Worm (Caenorhabditis elegans) whole organism, L4/young adult: ENCODE results near the gene sqv-8.

Experiments
- W03F9.2 ChIP-seq: fragments of 150-350 bp; optimal IDR thresholded peaks from 2 replicates; lab custom pipeline; 2014; ENCODE audit warnings: missing biosample characterization, missing genetic modification characterization
- dao-5 ChIP-seq: sonication (generic microtip); optimal IDR thresholded peaks from 2 replicates; lab custom pipeline; 2016; ENCODE audit warnings: missing genotype, missing genetic modification characterization, moderate library complexity, missing compliant biosample characterization
- him-1 ChIP-seq: sonication (generic microtip); optimal IDR thresholded peaks from 2 replicates; lab custom pipeline; 2016; ENCODE audit warnings: missing genotype, missing genetic modification reagents, missing genetic modification characterization, missing compliant biosample characterization

DNA sequence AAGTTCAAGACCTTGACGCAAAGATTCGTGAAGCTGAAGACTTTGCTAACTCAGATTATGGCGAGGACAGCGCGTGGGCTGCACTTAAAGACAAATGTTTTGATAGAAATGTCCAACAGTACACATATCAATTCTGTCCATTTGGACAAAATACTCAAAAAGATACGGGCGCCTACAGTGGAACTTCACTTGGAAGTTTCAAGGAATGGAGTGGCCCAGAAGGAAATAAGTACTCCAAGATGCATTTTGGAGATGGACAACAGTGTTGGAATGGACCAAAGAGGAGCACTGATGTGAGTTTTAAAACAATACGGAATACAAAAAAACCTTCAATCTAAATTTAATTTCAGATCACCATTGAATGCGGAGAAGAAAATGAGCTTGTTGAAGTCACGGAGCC is 20.8 kb upstream of the sqv-8 start:
- TF ChIP-seq him-1 (tag; lab: Kevin White, UChicago) (no peak), W03F9.2 (tag; lab: Kevin White, UChicago) (no peak), dao-5 (tag; lab: Kevin White, UChicago) (no peak)
